Worm (Caenorhabditis elegans): ENCODE data around the gene his-5.

DNA sequence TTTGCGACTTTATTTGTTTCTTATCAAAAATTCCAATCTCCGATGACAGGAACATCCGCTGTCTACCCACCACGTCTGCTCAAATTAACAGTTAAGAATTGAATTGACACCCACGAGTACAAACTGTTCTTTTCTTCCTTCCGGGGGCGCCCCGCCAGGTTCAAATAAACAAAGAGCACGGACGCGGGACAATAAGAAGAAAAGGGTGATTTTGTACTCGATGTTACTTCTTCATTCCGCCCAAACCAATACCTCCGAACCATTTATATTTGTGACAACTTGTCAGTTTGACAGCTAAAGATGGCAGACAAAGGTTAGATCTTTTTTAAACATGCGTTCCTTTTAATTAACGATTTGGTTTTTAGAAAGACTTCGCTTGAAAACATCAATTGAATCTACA is 9.2 kb upstream of the his-5 start, which contains the start of gene otpl-6:
- TF ChIP-seq klf-2 (GFP tag; conservative IDR thresholded peaks at IDR 0.05) (no peak), ztf-29 (GFP tag; IDR thresholded peaks at IDR 0.05) (no peak), flt-1 (GFP tag; IDR thresholded peaks at IDR 0.05) (no peak), T22C8.4 (GFP tag; IDR thresholded peaks at IDR 0.05) (no peak), med-1 (GFP tag; optimal IDR thresholded peaks at IDR 0.05; ENCODE audit: insufficient read depth) (no peak), ref-1 (GFP tag; conservative IDR thresholded peaks at IDR 0.05) (no peak), ztf-23 (GFP tag; IDR thresholded peaks at IDR 0.05) (no peak), cog-1 (tag; optimal IDR thresholded peaks at IDR 0.05) (no peak)

Data from whole organism, midembryonic.